Fruit fly (Drosophila melanogaster) ovary, adult (tissue): ENCODE measurements around the gene Notum.

Experiments used
- CG17801 ChIP-seq: fragments of 200-800 bp; optimal IDR thresholded peaks from 2 replicates; lab custom pipeline; 2019; ENCODE audit warnings: missing biosample characterization, mild to moderate bottlenecking, missing genetic modification characterization, moderate library complexity; ENCODE audit not compliant: partially characterized antibody

Notum gene

dm6 chr3L:16017528-16018250, 5.6 kb upstream of the Notum start:
- no peak for TF ChIP-seq CG17801

DNA sequence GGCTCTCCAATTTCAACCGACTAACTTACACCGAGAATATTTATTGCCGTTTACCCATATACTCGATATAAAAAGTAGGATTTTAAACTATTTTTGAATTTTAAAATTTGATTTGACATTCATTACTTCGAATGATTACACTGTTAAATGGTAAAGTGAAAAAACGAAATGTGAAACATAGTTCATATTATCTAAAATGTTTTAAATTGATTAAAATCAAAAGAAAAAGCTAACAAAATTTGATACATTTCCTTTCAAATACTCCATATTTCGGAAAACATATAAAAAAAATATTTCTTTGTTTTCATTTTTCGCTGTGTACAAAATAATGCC, 5.1 kb upstream of the Notum start:
- TF ChIP-seq CG17801, result no peak

dm6 chr3L:16018721-16019120, 4.6 kb upstream of the Notum start:
- TF ChIP-seq CG17801, result no peak

DNA sequence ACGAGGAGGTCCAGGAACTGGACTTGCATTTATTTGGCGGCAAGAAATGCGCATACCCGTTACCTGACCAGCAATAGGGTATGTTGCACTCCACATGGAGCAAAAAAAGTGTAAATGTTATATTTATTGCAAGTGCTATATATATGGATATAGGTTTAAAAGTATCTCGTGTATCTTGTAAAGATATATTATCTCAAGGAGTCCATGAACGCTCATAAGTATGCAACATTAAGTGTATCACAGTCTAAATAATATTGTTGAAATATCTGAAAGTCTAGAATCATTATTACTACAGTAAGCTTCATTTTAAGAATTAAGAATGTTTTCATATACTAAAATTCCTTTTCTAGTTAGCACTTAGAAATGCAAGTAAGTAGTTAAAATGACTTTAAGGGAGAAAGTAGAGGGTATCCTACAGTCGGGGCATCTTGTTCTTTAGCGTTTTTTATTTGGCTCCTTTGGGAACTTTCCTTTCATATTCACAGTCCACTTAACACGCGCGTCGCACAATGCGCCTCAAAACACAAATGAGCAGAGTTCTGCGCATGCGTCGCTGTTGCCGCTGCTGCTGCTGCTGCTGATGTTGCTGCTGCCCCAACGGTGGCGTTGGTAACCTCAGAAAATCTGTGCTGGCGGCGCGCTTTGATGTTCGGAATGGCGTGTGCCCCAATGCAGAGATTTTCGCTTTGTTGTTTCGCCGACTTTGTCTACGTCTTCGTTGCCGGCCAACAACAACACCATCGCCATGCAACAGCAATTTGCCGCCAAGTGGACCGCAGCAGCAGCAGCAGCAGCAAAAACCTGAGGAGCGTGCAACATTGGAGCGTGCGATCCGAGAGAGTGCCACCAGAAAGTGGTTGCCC, 3.9 kb upstream of the Notum start:
- TF ChIP-seq CG17801, result no peak

DNA sequence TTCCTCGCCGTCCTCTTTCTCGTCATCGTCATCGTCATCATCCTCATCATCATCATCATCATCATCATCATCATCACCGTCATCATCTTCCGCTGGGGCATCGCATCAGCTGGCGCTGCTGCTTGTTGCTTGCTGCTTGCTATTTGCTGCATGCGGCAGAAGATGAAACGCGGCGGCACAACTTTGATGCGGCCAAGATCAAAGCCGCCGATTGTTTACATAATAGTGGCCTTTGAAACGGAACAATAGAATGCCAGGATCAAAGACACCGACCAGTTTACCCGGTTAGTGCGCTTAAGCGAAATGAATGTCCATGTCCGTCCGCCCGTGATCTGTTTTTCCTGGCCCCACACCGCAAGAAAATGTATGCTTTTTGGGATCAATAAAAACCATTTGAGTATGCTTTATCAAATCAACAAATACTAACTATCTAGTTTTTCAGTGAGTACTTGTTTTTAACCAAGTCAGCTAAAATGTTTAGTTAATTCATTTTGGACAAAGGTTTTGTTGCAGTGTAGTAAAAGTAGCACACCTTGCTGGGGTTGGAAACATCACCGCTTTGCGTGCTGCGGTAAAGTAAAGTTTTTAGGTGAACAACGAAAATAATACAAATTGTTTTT, 2.1 kb upstream of the Notum start:
- TF ChIP-seq CG17801, result no peak

DNA sequence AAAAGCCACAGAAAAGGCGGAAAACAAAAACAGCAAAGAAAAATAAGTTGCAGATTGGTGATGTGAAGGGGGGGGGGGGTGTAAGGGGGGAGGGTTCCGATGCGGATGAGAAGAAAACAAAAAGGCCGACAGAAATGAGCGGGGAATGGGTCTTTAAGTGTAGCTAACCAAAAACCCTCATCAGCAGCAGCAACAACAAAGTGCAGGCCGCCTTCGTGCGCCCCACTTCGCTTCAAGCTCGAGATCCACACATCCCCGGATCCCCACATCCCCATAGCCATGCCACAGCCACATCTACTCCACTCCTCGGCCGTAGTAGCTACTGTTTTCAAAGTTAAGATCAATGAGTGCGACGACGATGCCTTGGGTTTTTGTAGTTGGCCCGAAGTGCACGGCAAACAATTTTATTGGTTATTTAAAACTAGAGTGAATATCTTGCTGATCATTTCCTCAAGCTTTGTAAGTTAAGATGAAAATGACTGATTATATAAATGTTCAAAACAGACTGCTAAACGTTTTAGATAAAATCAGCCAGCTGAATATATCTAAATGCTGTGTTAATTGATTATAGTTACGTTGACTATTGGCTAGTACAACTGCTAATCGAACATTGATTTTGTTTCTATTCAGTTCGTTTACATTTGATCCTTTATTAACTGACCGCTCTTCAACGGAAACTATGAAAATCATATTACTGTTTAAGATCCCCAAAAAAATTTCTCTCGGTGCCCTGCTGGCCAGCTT, 1.2 kb downstream of the Notum start:
- TF ChIP-seq CG17801, result no peak

dm6 chr3L:16025020-16025680, 1.9 kb downstream of the Notum start:
- no peak for TF ChIP-seq CG17801

DNA sequence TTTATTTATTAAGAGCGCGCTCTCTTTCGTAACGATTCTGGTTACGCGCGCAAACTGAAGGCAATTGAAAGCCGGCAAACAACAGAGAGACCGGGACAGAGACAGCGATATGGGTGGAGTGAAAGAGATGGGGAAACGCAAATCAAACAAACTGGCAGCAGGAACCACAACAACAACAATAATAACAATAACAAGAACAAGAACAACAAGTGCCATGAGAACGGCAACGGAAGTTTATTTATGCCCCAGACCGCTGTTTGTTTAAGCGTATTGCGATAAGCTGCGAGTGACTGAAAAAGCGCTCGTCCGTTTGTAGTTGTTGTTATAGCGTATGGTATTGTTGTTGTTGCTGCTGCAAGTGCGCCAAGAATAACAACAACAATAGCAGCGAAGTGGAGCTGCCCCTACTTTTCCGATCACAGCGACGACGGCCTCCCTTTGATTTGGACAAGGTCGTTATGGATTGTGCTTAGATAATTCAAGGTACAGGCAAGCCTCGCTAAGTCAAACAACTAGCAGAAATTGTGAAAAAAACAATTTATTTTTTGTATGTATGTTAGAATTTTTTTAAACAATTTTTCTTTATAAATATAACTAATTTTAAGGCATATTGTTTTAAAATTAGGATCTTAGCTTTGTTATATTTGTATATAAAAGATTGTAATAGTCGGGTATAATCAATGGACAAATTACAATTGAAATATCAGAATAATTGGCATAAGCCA, 2.9 kb downstream of the Notum start:
- TF ChIP-seq CG17801, result no peak

dm6 chr3L:16027163-16027633, 3.9 kb downstream of the Notum start:
- TF ChIP-seq CG17801, result no peak

DNA sequence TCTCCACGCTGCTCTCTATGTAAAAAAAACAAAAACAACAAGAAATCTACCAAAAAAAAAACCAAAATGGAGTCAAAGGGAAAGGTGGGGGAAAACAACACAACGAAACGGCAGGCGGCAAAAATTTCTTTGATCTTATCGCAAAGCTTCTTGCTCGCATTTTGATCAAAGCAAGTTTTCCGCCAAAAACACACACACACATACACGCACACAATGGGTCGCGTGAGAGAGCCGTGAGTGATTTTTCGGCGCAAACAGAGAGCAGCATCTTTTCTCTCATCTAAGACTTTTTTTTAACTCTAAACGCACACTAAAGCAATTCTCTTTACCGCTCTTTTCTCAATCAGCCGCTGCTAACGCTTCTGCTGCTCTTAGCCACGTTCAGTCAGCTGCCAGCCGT, 5.6 kb downstream of the Notum start:
- no peak for TF ChIP-seq CG17801

DNA sequence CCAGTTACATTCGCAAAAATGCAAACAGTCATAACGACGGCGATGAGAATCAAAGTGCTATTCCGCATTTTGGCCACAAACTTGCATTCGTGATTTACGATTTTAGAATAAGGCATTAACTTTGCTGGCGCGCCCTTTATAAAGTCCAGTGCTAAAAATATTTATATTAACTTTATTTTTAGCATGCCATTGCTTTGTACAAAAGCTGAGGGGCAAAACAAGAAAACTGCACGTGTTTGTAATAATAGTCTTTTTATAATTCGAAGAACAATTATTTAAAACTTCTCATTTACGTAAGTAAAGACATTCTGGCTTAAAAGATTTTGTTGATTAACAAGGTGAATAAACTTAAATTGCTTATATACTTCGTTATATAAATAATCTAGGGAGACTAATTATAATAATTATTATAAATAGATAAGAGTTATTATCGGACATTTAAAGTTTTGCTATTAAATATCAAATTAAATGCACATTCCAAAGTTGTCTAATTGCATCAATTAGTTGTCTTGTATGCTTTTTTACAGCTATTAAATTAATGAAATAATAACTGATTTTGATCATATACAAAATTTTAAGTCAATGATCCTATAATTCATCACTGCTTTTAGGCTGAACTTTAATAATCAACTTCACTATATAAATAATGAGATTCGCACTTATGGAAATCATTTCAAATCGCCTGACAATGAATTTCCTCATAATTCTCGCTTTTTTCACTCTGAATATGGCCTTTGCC, 10.0 kb downstream of the Notum start, which contains the start of the genes CG42717 and CG42716:
TSS of gene CG42717 (minus strand) at position 101 of the 739 bp plus-strand sequence.
TSS of gene CG42716 (plus strand) at position 689 of the 739 bp plus-strand sequence.
- no peak for TF ChIP-seq CG17801

- TF ChIP-seq CG17801, result no peak
These were observed 10.9 kb downstream of the Notum start, which contains the start of gene CG42538 for dm6 chr3L:16034224-16034623. Gene CG42538 (plus strand): TSS chr3L:16034524.

dm6 chr3L:16035185-16035584, 11.9 kb downstream of the Notum start, which contains the start of gene CG5895:
Gene CG5895 (plus strand): TSS chr3L:16035485.
- TF ChIP-seq CG17801, result no peak

DNA sequence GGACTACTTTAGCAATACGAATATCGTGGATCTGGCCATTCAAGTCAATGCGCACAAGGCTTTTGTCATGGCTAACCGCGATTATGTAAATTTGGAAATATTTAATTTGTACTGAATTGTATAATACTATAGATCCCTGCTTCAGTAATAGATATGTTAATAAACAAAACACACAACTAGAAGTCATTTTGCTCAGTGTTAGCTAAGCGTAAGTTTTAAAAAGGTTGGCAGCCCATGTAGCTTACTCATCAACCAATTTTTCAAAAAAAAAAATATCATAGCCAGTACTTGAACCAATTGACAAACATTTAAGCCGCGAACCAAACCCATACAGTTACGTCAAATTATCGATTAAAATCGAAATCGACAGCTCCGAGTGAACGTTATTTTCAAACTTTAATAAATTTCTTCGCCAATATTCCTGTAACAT, 13.8 kb downstream of the Notum start:
- TF ChIP-seq CG17801, result peak; percentile 55
